Worm (Caenorhabditis elegans) whole organism, L4/young adult: ENCODE data around the gene Y47G7B.2.

Source experiments
- W03F9.2 ChIP-seq: fragments of 150-350 bp; optimal IDR thresholded peaks from 2 replicates; lab custom pipeline; 2014; ENCODE audit warnings: missing biosample characterization, missing genetic modification characterization
- dao-5 ChIP-seq: sonication (generic microtip); optimal IDR thresholded peaks from 2 replicates; lab custom pipeline; 2016; ENCODE audit warnings: missing genotype, missing genetic modification characterization, moderate library complexity, missing compliant biosample characterization
- him-1 ChIP-seq: sonication (generic microtip); optimal IDR thresholded peaks from 2 replicates; lab custom pipeline; 2016; ENCODE audit warnings: missing genotype, missing genetic modification reagents, missing genetic modification characterization, missing compliant biosample characterization

- TF ChIP-seq him-1 (tag; lab: Kevin White, UChicago): no peak
- TF ChIP-seq W03F9.2 (tag; lab: Kevin White, UChicago): no peak
- TF ChIP-seq dao-5: no peak
Observed at ce11 chrII:2734266-2734665, 26.5 kb upstream of the Y47G7B.2 start.
